Worm (Caenorhabditis elegans): Measurements from ENCODE around the gene sru-35.

- TF ChIP-seq T22C8.4 (GFP tag; IDR thresholded peaks at IDR 0.05) (no peak), med-1 (GFP tag; optimal IDR thresholded peaks at IDR 0.05; ENCODE audit: insufficient read depth) (no peak), ztf-29 (GFP tag; IDR thresholded peaks at IDR 0.05) (no peak)
These were observed 27.6 kb upstream of the sru-35 start, which contains the start of gene T28C6.10 for ce11 chrIV:8817639-8818038.
